Fruit fly (Drosophila melanogaster): ENCODE measurements around the gene Rcd4.
A peak's percentile ranks its signal among the peaks of the same experiment; 100 is the strongest.

The Rcd4 gene

DNA sequence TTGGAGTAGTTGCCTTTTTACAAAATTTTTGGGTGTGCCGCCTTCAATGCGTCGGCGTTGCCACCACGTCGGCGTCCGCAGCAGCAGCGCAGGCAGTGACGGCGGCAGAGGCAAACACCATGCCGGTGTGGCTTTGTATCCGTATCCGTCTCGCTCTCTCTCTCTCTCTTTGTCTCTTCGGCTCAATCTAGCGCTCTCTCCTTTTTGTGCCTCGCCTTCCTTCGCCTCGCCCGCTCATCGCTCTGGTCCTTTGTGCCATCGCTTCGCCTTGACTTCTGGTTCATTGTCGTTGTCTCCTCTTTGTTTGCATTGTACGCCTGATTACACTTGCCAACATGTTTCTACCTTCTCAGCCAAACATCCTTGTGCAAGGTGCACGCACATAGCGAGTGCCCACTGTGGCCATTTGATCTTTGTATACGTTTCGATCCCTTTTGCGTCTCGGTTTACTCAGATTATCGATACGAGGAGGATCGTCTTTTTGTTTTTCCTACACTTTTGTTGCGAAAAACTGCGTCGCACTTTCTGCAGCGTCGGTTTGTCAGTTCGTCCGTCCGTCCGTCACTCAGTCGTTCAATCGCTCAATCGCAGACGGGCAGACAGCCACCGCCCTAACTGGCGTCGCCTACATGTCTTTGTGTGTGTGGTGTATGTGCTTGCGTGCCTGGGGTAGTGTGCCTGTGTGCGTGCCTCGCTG is 33.8 kb downstream of the Rcd4 start (continued):
- TF ChIP-seq CG8359 (GFP tag; optimal IDR thresholded peaks at IDR 0.05; ENCODE audit: borderline replicate concordance) = no peak
- no peak for TF ChIP-seq abd-A (tag; optimal IDR thresholded peaks at IDR 0.05)
- TF ChIP-seq MESR4 (GFP tag; optimal IDR thresholded peaks at IDR 0.05) = no peak
- peak; percentile 2 for TF ChIP-seq nerfin-1 (tag; optimal IDR thresholded peaks at IDR 0.05)
- no peak for TF ChIP-seq sisA (GFP tag; IDR thresholded peaks at IDR 0.05)
- no peak; the same call in 2 of the 3 replicates for TF ChIP-seq CG11456 (GFP tag; IDR thresholded peaks at IDR 0.05)
- TF ChIP-seq CG9797 (GFP tag; optimal IDR thresholded peaks at IDR 0.05) = no peak
- TF ChIP-seq ato (GFP tag; IDR thresholded peaks at IDR 0.05; ENCODE audit: partially characterized antibody) = no peak; the same call in 1 of the 2 replicates
- TF ChIP-seq Awh (GFP tag; IDR thresholded peaks at IDR 0.05) = no peak; the same call in 1 of the 2 replicates
- TF ChIP-seq CG9609 (GFP tag; optimal IDR thresholded peaks at IDR 0.05) = peak; percentile 25
- TF ChIP-seq CG7745 (tag; optimal IDR thresholded peaks at IDR 0.05) = no peak
- TF ChIP-seq HLH4C (GFP tag; IDR thresholded peaks at IDR 0.05; ENCODE audit: partially characterized antibody) = 0 out of 3 replicates have a peak, but pooled peaks have one; percentile 34
- no peak for TF ChIP-seq ems (GFP tag; optimal IDR thresholded peaks at IDR 0.05)
- TF ChIP-seq Oaz (GFP tag; IDR thresholded peaks at IDR 0.05) = no peak
- no peak for TF ChIP-seq fu2 (GFP tag; optimal IDR thresholded peaks at IDR 0.05)
- TF ChIP-seq her (GFP tag; optimal IDR thresholded peaks at IDR 0.05) = peak; percentile 51
- no peak for TF ChIP-seq Ravus (GFP tag; IDR thresholded peaks at IDR 0.05)
- TF ChIP-seq CG13287 (GFP tag; IDR thresholded peaks at IDR 0.05; ENCODE audit: partially characterized antibody) = peak; percentile 17; the same call in 1 of the 2 replicates
- TF ChIP-seq Trl (optimal IDR thresholded peaks at IDR 0.05) = peak; percentile 73 to 90
- TF ChIP-seq Trl (GFP tag; optimal IDR thresholded peaks at IDR 0.05) = peak; percentile 50
- peak; percentile 22 for TF ChIP-seq CG9727 (GFP tag; optimal IDR thresholded peaks at IDR 0.05)
- no peak for TF ChIP-seq CG12104 (GFP tag; optimal IDR thresholded peaks at IDR 0.05)
- TF ChIP-seq usp (GFP tag; optimal IDR thresholded peaks at IDR 0.05) = no peak
- peak; percentile 1 for TF ChIP-seq gem (tag; optimal IDR thresholded peaks at IDR 0.05)
- TF ChIP-seq sqz (GFP tag; optimal IDR thresholded peaks at IDR 0.05) = no peak
- TF ChIP-seq btn (GFP tag; optimal IDR thresholded peaks at IDR 0.05) = peak; percentile 29
- peak; percentile 36 for TF ChIP-seq CG5245 (GFP tag; optimal IDR thresholded peaks at IDR 0.05)
- TF ChIP-seq ssp (GFP tag; IDR thresholded peaks at IDR 0.05) = no peak
- no peak for TF ChIP-seq CG2875 (GFP tag; optimal IDR thresholded peaks at IDR 0.05)
- TF ChIP-seq H2.0 (GFP tag; IDR thresholded peaks at IDR 0.05) = no peak
- TF ChIP-seq CG3407 (GFP tag; optimal IDR thresholded peaks at IDR 0.05) = no peak
- no peak for TF ChIP-seq dan (GFP tag; IDR thresholded peaks at IDR 0.05)
- no peak for TF ChIP-seq gfzf (GFP tag; optimal IDR thresholded peaks at IDR 0.05)
- no peak for TF ChIP-seq CG34224 (GFP tag; IDR thresholded peaks at IDR 0.05; ENCODE audit: partially characterized antibody)
- no peak for TF ChIP-seq Sox100B (GFP tag; optimal IDR thresholded peaks at IDR 0.05)
- no peak for TF ChIP-seq CG16779 (GFP tag; IDR thresholded peaks at IDR 0.05)
- no peak for TF ChIP-seq ranshi (GFP tag; IDR thresholded peaks at IDR 0.05)
- no peak for TF ChIP-seq CG14667 (GFP tag; IDR thresholded peaks at IDR 0.05)
- no peak for TF ChIP-seq Dip2 (GFP tag; IDR thresholded peaks at IDR 0.05)
- peak; percentile 2 for TF ChIP-seq zfh2 (GFP tag; optimal IDR thresholded peaks at IDR 0.05)
- TF ChIP-seq schlank (tag; optimal IDR thresholded peaks at IDR 0.05) = no peak
- TF ChIP-seq wor (GFP tag; IDR thresholded peaks at IDR 0.05) = no peak
- TF ChIP-seq gcm2 (GFP tag; optimal IDR thresholded peaks at IDR 0.05) = no peak
- no peak for TF ChIP-seq CG1529 (GFP tag; optimal IDR thresholded peaks at IDR 0.05)
- TF ChIP-seq CG8388 (GFP tag; optimal IDR thresholded peaks at IDR 0.05) = no peak
- no peak for TF ChIP-seq Dip3 (GFP tag; optimal IDR thresholded peaks at IDR 0.05)
- no peak for TF ChIP-seq aop (GFP tag; IDR thresholded peaks at IDR 0.05)
- TF ChIP-seq gt (GFP tag; IDR thresholded peaks at IDR 0.05) = no peak
- no peak for TF ChIP-seq al (GFP tag; IDR thresholded peaks at IDR 0.05)
- no peak for TF ChIP-seq CG5953 (GFP tag; IDR thresholded peaks at IDR 0.05)
- peak; percentile 26 for TF ChIP-seq CG18599 (GFP tag; optimal IDR thresholded peaks at IDR 0.05)

Data from whole organism, embryonic.